Fruit fly (Drosophila melanogaster) whole organism, embryonic: ENCODE measurements around the gene lectin-30A.
A peak's percentile ranks its signal among the peaks of the same experiment; 100 is the strongest.

Experiments
- Asciz ChIP-seq: fragments of 200-800 bp; sonication (Bioruptor generic); optimal IDR thresholded peaks from 2 replicates; lab custom pipeline; 2017; ENCODE audit warnings: missing biosample characterization, mild to moderate bottlenecking, missing genetic modification characterization, missing genetic modification reagents
- CG10366 ChIP-seq: fragments of 200-800 bp; sonication (Bioruptor generic); IDR thresholded peaks from 2 replicates; pipeline ENCODE4 v1.3.6; 2022; ENCODE audit warnings: missing biosample characterization, missing genetic modification characterization
- CG10431 ChIP-seq: fragments of 200-800 bp; sonication (Bioruptor generic); optimal IDR thresholded peaks from 3 replicates; lab custom pipeline; 2018; ENCODE audit warnings: missing biosample characterization, mild to moderate bottlenecking, missing genetic modification characterization
- CG12391 ChIP-seq: fragments of 200-800 bp; sonication (Bioruptor generic); optimal IDR thresholded peaks from 3 replicates; lab custom pipeline; 2018; ENCODE audit warnings: missing biosample characterization, mild to moderate bottlenecking, missing genetic modification characterization, moderate library complexity
- CG13424 ChIP-seq: fragments of 200-800 bp; sonication (Bioruptor generic); optimal IDR thresholded peaks from 2 replicates; lab custom pipeline; 2019; ENCODE audit warnings: missing biosample characterization, mild to moderate bottlenecking, missing genetic modification characterization, moderate library complexity
- CG14441 ChIP-seq: fragments of 200-800 bp; sonication (Bioruptor generic); IDR thresholded peaks from 2 replicates; pipeline ENCODE4 v1.3.6; 2022; ENCODE audit warnings: missing biosample characterization, missing genetic modification characterization
- CG14710 ChIP-seq: fragments of 200-800 bp; sonication (Bioruptor generic); optimal IDR thresholded peaks from 3 replicates; lab custom pipeline; 2019; ENCODE audit warnings: missing biosample characterization, mild to moderate bottlenecking, missing genetic modification characterization, moderate library complexity
- CG14965 ChIP-seq: fragments of 200-800 bp; sonication (Bioruptor generic); optimal IDR thresholded peaks from 2 replicates; lab custom pipeline; 2016; ENCODE audit warnings: missing biosample characterization, missing genetic modification characterization, borderline replicate concordance
- CG15601 ChIP-seq: fragments of 200-800 bp; sonication (Bioruptor generic); optimal IDR thresholded peaks from 3 replicates; lab custom pipeline; 2019; ENCODE audit warnings: missing biosample characterization, mild to moderate bottlenecking, missing genetic modification characterization, moderate library complexity
- CG1603 ChIP-seq: fragments of 200-800 bp; sonication (Bioruptor generic); optimal IDR thresholded peaks from 2 replicates; lab custom pipeline; 2019; ENCODE audit warnings: missing biosample characterization, mild to moderate bottlenecking, missing genetic modification characterization, moderate library complexity
- CG16863 ChIP-seq: fragments of 200-800 bp; sonication (Bioruptor generic); optimal IDR thresholded peaks from 3 replicates; lab custom pipeline; 2016; ENCODE audit warnings: missing biosample characterization, missing genetic modification characterization
- CG17361 ChIP-seq: fragments of 200-800 bp; sonication (Bioruptor generic); IDR thresholded peaks from 3 replicates; pipeline ENCODE4 v1.3.6; 2022; ENCODE audit warnings: missing biosample characterization, missing genetic modification characterization
- CG17829 ChIP-seq: fragments of 200-800 bp; optimal IDR thresholded peaks from 2 replicates; lab custom pipeline; 2019; ENCODE audit warnings: missing biosample characterization, mild to moderate bottlenecking, missing genetic modification characterization, moderate library complexity
- CG18764 ChIP-seq: fragments of 200-800 bp; sonication (Bioruptor generic); optimal IDR thresholded peaks from 3 replicates; lab custom pipeline; 2016; ENCODE audit warnings: missing biosample characterization, missing genetic modification characterization
- CG2875 ChIP-seq: fragments of 200-800 bp; sonication (Bioruptor generic); optimal IDR thresholded peaks from 2 replicates; lab custom pipeline; 2017; ENCODE audit warnings: missing biosample characterization, mild to moderate bottlenecking, missing genetic modification characterization, missing genetic modification reagents
- CG31441 ChIP-seq: fragments of 200-800 bp; sonication (Bioruptor generic); IDR thresholded peaks from 2 replicates; pipeline ENCODE4 v1.3.6; 2022; ENCODE audit warnings: missing biosample characterization, missing genetic modification characterization
- CG5180 ChIP-seq: fragments of 200-800 bp; sonication (Bioruptor generic); optimal IDR thresholded peaks from 3 replicates; lab custom pipeline; 2017; ENCODE audit warnings: missing biosample characterization, missing genetic modification characterization, mild to moderate bottlenecking, moderate library complexity, missing genetic modification reagents
- CG5245 ChIP-seq: fragments of 200-800 bp; sonication (Bioruptor generic); optimal IDR thresholded peaks from 3 replicates; lab custom pipeline; 2016; ENCODE audit warnings: missing biosample characterization, missing genetic modification characterization
- CG7556 ChIP-seq: fragments of 200-800 bp; sonication (Bioruptor generic); optimal IDR thresholded peaks from 2 replicates; lab custom pipeline; 2017; ENCODE audit warnings: missing biosample characterization, mild to moderate bottlenecking, missing genetic modification characterization
- CG7839 ChIP-seq: fragments of 200-800 bp; sonication (Bioruptor generic); optimal IDR thresholded peaks from 3 replicates; lab custom pipeline; 2018; ENCODE audit warnings: missing biosample characterization, mild to moderate bottlenecking, missing genetic modification characterization, moderate library complexity
- CG9437 ChIP-seq: fragments of 200-800 bp; sonication (Bioruptor generic); optimal IDR thresholded peaks from 2 replicates; lab custom pipeline; 2018; ENCODE audit warnings: missing biosample characterization, mild to moderate bottlenecking, missing genetic modification characterization
- CoRest ChIP-seq: fragments of 200-800 bp; sonication (Bioruptor generic); optimal IDR thresholded peaks from 3 replicates; lab custom pipeline; 2018; ENCODE audit warnings: missing biosample characterization, mild to moderate bottlenecking, missing genetic modification characterization, moderate library complexity
- Drgx ChIP-seq: fragments of 200-800 bp; sonication (Bioruptor generic); IDR thresholded peaks from 2 replicates; pipeline ENCODE4 v1.3.6; 2022; ENCODE audit warnings: missing biosample characterization, missing genetic modification characterization
- Hand ChIP-seq: fragments of 200-800 bp; sonication (Bioruptor generic); optimal IDR thresholded peaks from 2 replicates; lab custom pipeline; 2017; ENCODE audit warnings: mild to moderate bottlenecking, missing biosample characterization, missing genetic modification reagents, missing genetic modification characterization
- Hr3 ChIP-seq: fragments of 200-800 bp; sonication (Bioruptor generic); optimal IDR thresholded peaks from 3 replicates; lab custom pipeline; 2016; ENCODE audit warnings: missing biosample characterization, missing genetic modification characterization
- Nf-YB ChIP-seq: fragments of 200-800 bp; sonication (Bioruptor generic); optimal IDR thresholded peaks from 3 replicates; lab custom pipeline; 2019; ENCODE audit warnings: missing biosample characterization, mild to moderate bottlenecking, missing genetic modification characterization, moderate library complexity
- Oli ChIP-seq: fragments of 200-800 bp; sonication (Bioruptor generic); optimal IDR thresholded peaks from 2 replicates; lab custom pipeline; 2018; ENCODE audit warnings: missing biosample characterization, mild to moderate bottlenecking, missing genetic modification characterization, moderate library complexity
- Sox102F ChIP-seq: fragments of 200-800 bp; sonication (Bioruptor generic); optimal IDR thresholded peaks from 2 replicates; lab custom pipeline; 2018; ENCODE audit warnings: missing biosample characterization, mild to moderate bottlenecking, missing genetic modification characterization, moderate library complexity
- Spps ChIP-seq: fragments of 200-800 bp; sonication (Bioruptor generic); optimal IDR thresholded peaks from 2 replicates; lab custom pipeline; 2018; ENCODE audit warnings: missing biosample characterization, mild to moderate bottlenecking, missing genetic modification characterization
- Xrp1 ChIP-seq: fragments of 200-800 bp; sonication (Bioruptor generic); IDR thresholded peaks from 2 replicates; pipeline ENCODE4 v1.3.6; 2022; ENCODE audit warnings: missing biosample characterization, missing genetic modification characterization
- ato ChIP-seq: fragments of 200-800 bp; sonication (Bioruptor generic); IDR thresholded peaks from 2 replicates; pipeline ENCODE4 v1.3.6; 2022; ENCODE audit warnings: missing biosample characterization, missing genetic modification characterization; ENCODE audit not compliant: partially characterized antibody
- az2 ChIP-seq: fragments of 200-800 bp; sonication (Bioruptor generic); optimal IDR thresholded peaks from 3 replicates; lab custom pipeline; 2016; ENCODE audit warnings: missing biosample characterization, missing genetic modification characterization
- dmrt99B ChIP-seq: fragments of 200-800 bp; sonication (Bioruptor generic); optimal IDR thresholded peaks from 2 replicates; lab custom pipeline; 2018; ENCODE audit warnings: missing biosample characterization, mild to moderate bottlenecking, missing genetic modification characterization, moderate library complexity
- dysf ChIP-seq: fragments of 200-800 bp; sonication (Bioruptor generic); IDR thresholded peaks from 3 replicates; pipeline ENCODE4 v1.3.6; 2022; ENCODE audit warnings: missing biosample characterization, missing genetic modification characterization
- ewg ChIP-seq: fragments of 200-800 bp; sonication (Bioruptor generic); optimal IDR thresholded peaks from 3 replicates; lab custom pipeline; 2017; ENCODE audit warnings: mild to moderate bottlenecking, missing biosample characterization, missing genetic modification reagents, missing genetic modification characterization
- fd96Cb ChIP-seq: fragments of 200-800 bp; sonication (Bioruptor generic); optimal IDR thresholded peaks from 2 replicates; lab custom pipeline; 2018; ENCODE audit warnings: missing biosample characterization, mild to moderate bottlenecking, missing genetic modification characterization, moderate library complexity
- gem ChIP-seq: fragments of 200-800 bp; sonication (Bioruptor generic); optimal IDR thresholded peaks from 2 replicates; lab custom pipeline; 2019; ENCODE audit warnings: missing biosample characterization, mild to moderate bottlenecking, missing genetic modification characterization, moderate library complexity
- lola ChIP-seq, 3 experiments: fragments of >200 bp in 2 of 3; fragments of 200-800 bp in 1 of 3; sonication (Bioruptor generic) in 1 of 3; optimal IDR thresholded peaks; 2 replicates each; lab custom pipeline; 2017 to 2019; ENCODE audit warnings: missing biosample characterization in 3 of 3, missing genetic modification characterization in 3 of 3, mild to moderate bottlenecking in 1 of 3, moderate library complexity in 1 of 3
- ranshi ChIP-seq: fragments of 200-800 bp; sonication (Bioruptor generic); IDR thresholded peaks from 2 replicates; pipeline ENCODE4 v1.3.6; 2022; ENCODE audit warnings: missing biosample characterization, missing genetic modification characterization
- row ChIP-seq: fragments of 200-800 bp; sonication (Bioruptor generic); IDR thresholded peaks from 3 replicates; pipeline ENCODE4 v1.3.6; 2022; ENCODE audit warnings: missing biosample characterization, missing genetic modification characterization
- run ChIP-seq: fragments of 200-800 bp; sonication (Bioruptor generic); optimal IDR thresholded peaks from 3 replicates; lab custom pipeline; 2018; ENCODE audit warnings: missing biosample characterization, mild to moderate bottlenecking, missing genetic modification characterization
- salm ChIP-seq: fragments of 200-800 bp; sonication (Bioruptor generic); optimal IDR thresholded peaks from 2 replicates; lab custom pipeline; 2018; ENCODE audit warnings: missing biosample characterization, mild to moderate bottlenecking, missing genetic modification characterization
- sc ChIP-seq, 3 experiments: fragments of >200 bp in 2 of 3; fragments of 200-800 bp in 1 of 3; sonication (Bioruptor generic) in 1 of 3; optimal IDR thresholded peaks; 2 replicates in 2 of 3; 3 replicates in 1 of 3; lab custom pipeline; 2017; ENCODE audit warnings: mild to moderate bottlenecking in 1 of 3, missing biosample characterization in 1 of 3, missing genetic modification characterization in 1 of 3, missing genetic modification reagents in 1 of 3
- sob ChIP-seq: fragments of 200-800 bp; sonication (Bioruptor generic); IDR thresholded peaks from 2 replicates; pipeline ENCODE4 v1.3.6; 2022; ENCODE audit warnings: missing biosample characterization, missing genetic modification characterization
- stc ChIP-seq: fragments of 200-800 bp; sonication (Bioruptor generic); IDR thresholded peaks from 2 replicates; pipeline ENCODE4 v1.3.6; 2022; ENCODE audit warnings: missing biosample characterization, missing genetic modification characterization
- trem ChIP-seq: fragments of 200-800 bp; optimal IDR thresholded peaks from 3 replicates; lab custom pipeline; 2019; ENCODE audit warnings: missing biosample characterization, mild to moderate bottlenecking, missing genetic modification characterization, moderate library complexity
- vvl ChIP-seq: fragments of 200-800 bp; sonication (Bioruptor generic); IDR thresholded peaks from 2 replicates; pipeline ENCODE4 v1.3.6; 2022; ENCODE audit warnings: missing biosample characterization, missing genetic modification characterization
- zfh1 ChIP-seq: fragments of 200-800 bp; sonication (Bioruptor generic); IDR thresholded peaks from 3 replicates; pipeline ENCODE4 v1.3.6; 2022; ENCODE audit warnings: missing biosample characterization, missing genetic modification characterization

lectin-30A gene

dm6 chr2L:9206401-9206800 lies 48.3 kb downstream of the lectin-30A start (continued):
- no peak for TF ChIP-seq CG10431 (GFP tag; lab: Kevin White, UChicago)
- peak; percentile 50 for TF ChIP-seq CG14710 (tag; lab: Kevin White, UChicago)
- TF ChIP-seq sob = no peak
- TF ChIP-seq lola (GFP tag; optimal IDR thresholded peaks at IDR 0.05; lab: Kevin White, UChicago) = peak in 1 of 3 experiments; percentile 54
- TF ChIP-seq CG31441 = peak; percentile 68
- peak; percentile 34 for TF ChIP-seq ewg
- TF ChIP-seq CG5245 (GFP tag; lab: Kevin White, UChicago) = no peak
- peak; percentile 1 for TF ChIP-seq CG5180 (GFP tag; lab: Kevin White, UChicago)
- TF ChIP-seq row (GFP tag; lab: Robert Waterston, UW) = 0 out of 3 replicates have a peak, but pooled peaks have one; percentile 30
- peak; percentile 0 for TF ChIP-seq CG1603 (tag; lab: Kevin White, UChicago)
- peak; percentile 77 for TF ChIP-seq dmrt99B (tag; lab: Kevin White, UChicago)
- TF ChIP-seq CG12391 (tag; lab: Kevin White, UChicago) = peak; percentile 53
- peak; percentile 43 for TF ChIP-seq CG7556 (GFP tag; lab: Kevin White, UChicago)
- TF ChIP-seq gem (tag; lab: Kevin White, UChicago) = peak; percentile 77
- peak; percentile 65; the same call in 1 of the 2 replicates for TF ChIP-seq Xrp1
- TF ChIP-seq Drgx (GFP tag; lab: Robert Waterston, UW) = peak; percentile 77
- no peak for TF ChIP-seq Nf-YB (GFP tag; lab: Kevin White, UChicago)
- peak; percentile 28 for TF ChIP-seq run (tag; lab: Kevin White, UChicago)
- TF ChIP-seq Asciz = peak; percentile 34
- peak; percentile 71 for TF ChIP-seq CG15601
- TF ChIP-seq CG7839 (tag; lab: Kevin White, UChicago) = peak; percentile 61
- TF ChIP-seq vvl (GFP tag; lab: Robert Waterston, UW) = peak; percentile 55; the same call in 1 of the 2 replicates
- peak; percentile 50; the same call in 1 of the 3 replicates for TF ChIP-seq CG17361 (GFP tag; lab: Robert Waterston, UW)
- TF ChIP-seq az2 (GFP tag; lab: Kevin White, UChicago) = peak; percentile 48
- TF ChIP-seq stc (GFP tag; lab: Robert Waterston, UW) = peak; percentile 48; the same call in 1 of the 2 replicates
- TF ChIP-seq CG14441 (GFP tag; lab: Robert Waterston, UW) = no peak
- peak; percentile 12 for TF ChIP-seq CG2875 (GFP tag; lab: Kevin White, UChicago)
- TF ChIP-seq salm = peak; percentile 20
- peak; percentile 72 for TF ChIP-seq Sox102F (GFP tag; lab: Kevin White, UChicago)
- 0 out of 2 replicates have a peak, but pooled peaks have one; percentile 29 for TF ChIP-seq CG10366 (GFP tag; lab: Robert Waterston, UW)
- TF ChIP-seq Hr3 (GFP tag; lab: Kevin White, UChicago) = peak; percentile 7
- peak; percentile 54 for TF ChIP-seq Oli (tag; lab: Kevin White, UChicago)
- peak; percentile 23 for TF ChIP-seq CG9437 (GFP tag; lab: Kevin White, UChicago)
- no peak for TF ChIP-seq CG16863 (GFP tag; lab: Kevin White, UChicago)
- no peak for TF ChIP-seq CG14965 (GFP tag; lab: Kevin White, UChicago)
- TF ChIP-seq sc (optimal IDR thresholded peaks at IDR 0.05; lab: Kevin White, UChicago) = no peak
- peak; percentile 18 for TF ChIP-seq sc (GFP tag; optimal IDR thresholded peaks at IDR 0.05; lab: Kevin White, UChicago)
- peak; percentile 61 for TF ChIP-seq fd96Cb (tag; lab: Kevin White, UChicago)
- peak; percentile 59 for TF ChIP-seq CG17829 (tag; lab: Kevin White, UChicago)
- peak; percentile 32 for TF ChIP-seq trem (tag; lab: Kevin White, UChicago)
- no peak for TF ChIP-seq zfh1 (GFP tag; lab: Robert Waterston, UW)
- no peak for TF ChIP-seq Hand (GFP tag; lab: Kevin White, UChicago)
- TF ChIP-seq CG13424 (tag; lab: Kevin White, UChicago) = peak; percentile 62
- TF ChIP-seq Spps (tag; lab: Kevin White, UChicago) = peak; percentile 23
- 0 out of 2 replicates have a peak, but pooled peaks have one; percentile 4 for TF ChIP-seq ranshi (GFP tag; lab: Robert Waterston, UW)
- 0 out of 3 replicates have a peak, but pooled peaks have one; percentile 33 for TF ChIP-seq dysf (GFP tag; lab: Robert Waterston, UW)
- TF ChIP-seq CG18764 (GFP tag; lab: Kevin White, UChicago) = no peak
- no peak for TF ChIP-seq ato (GFP tag; lab: Robert Waterston, UW)
- TF ChIP-seq CoRest (tag; lab: Kevin White, UChicago) = peak; percentile 53
